Fruit fly (Drosophila melanogaster) whole organism, embryonic: ENCODE measurements around the gene Vdup1.

Experiments used
- CG10462 ChIP-seq: fragments of 200-800 bp; sonication (Bioruptor generic); optimal IDR thresholded peaks from 2 replicates; lab custom pipeline; 2016; ENCODE audit warnings: missing biosample characterization, missing genetic modification characterization
- CG10543 ChIP-seq: fragments of 200-800 bp; sonication (Bioruptor generic); optimal IDR thresholded peaks from 3 replicates; lab custom pipeline; 2017; ENCODE audit warnings: missing biosample characterization, mild to moderate bottlenecking, missing genetic modification characterization, moderate library complexity
- CG12659 ChIP-seq: fragments of 200-800 bp; sonication (Bioruptor generic); optimal IDR thresholded peaks from 3 replicates; lab custom pipeline; 2017; ENCODE audit warnings: mild to moderate bottlenecking, missing biosample characterization, missing genetic modification reagents, missing genetic modification characterization
- CG13424 ChIP-seq: fragments of 200-800 bp; sonication (Bioruptor generic); optimal IDR thresholded peaks from 2 replicates; lab custom pipeline; 2019; ENCODE audit warnings: missing biosample characterization, mild to moderate bottlenecking, missing genetic modification characterization, moderate library complexity
- CG14441 ChIP-seq: fragments of 200-800 bp; sonication (Bioruptor generic); IDR thresholded peaks from 2 replicates; pipeline ENCODE4 v1.3.6; 2022; ENCODE audit warnings: missing biosample characterization, missing genetic modification characterization
- CG14710 ChIP-seq: fragments of 200-800 bp; sonication (Bioruptor generic); optimal IDR thresholded peaks from 3 replicates; lab custom pipeline; 2019; ENCODE audit warnings: missing biosample characterization, mild to moderate bottlenecking, missing genetic modification characterization, moderate library complexity
- CG14965 ChIP-seq: fragments of 200-800 bp; sonication (Bioruptor generic); optimal IDR thresholded peaks from 2 replicates; lab custom pipeline; 2016; ENCODE audit warnings: missing biosample characterization, missing genetic modification characterization, borderline replicate concordance
- CG15601 ChIP-seq: fragments of 200-800 bp; sonication (Bioruptor generic); optimal IDR thresholded peaks from 3 replicates; lab custom pipeline; 2019; ENCODE audit warnings: missing biosample characterization, mild to moderate bottlenecking, missing genetic modification characterization, moderate library complexity
- CG16779 ChIP-seq: fragments of 200-800 bp; sonication (Bioruptor generic); IDR thresholded peaks from 2 replicates; pipeline ENCODE4 v1.3.6; 2022; ENCODE audit warnings: missing biosample characterization, missing genetic modification characterization
- CG17186 ChIP-seq: fragments of 200-800 bp; sonication (Bioruptor generic); optimal IDR thresholded peaks from 3 replicates; lab custom pipeline; 2017; ENCODE audit warnings: missing biosample characterization, missing genetic modification reagents, missing genetic modification characterization
- CG17612 ChIP-seq: fragments of 200-800 bp; sonication (Bioruptor generic); IDR thresholded peaks from 2 replicates; pipeline ENCODE4 v1.3.6; 2022; ENCODE audit warnings: missing biosample characterization, missing genetic modification characterization
- CG17829 ChIP-seq: fragments of 200-800 bp; optimal IDR thresholded peaks from 2 replicates; lab custom pipeline; 2019; ENCODE audit warnings: missing biosample characterization, mild to moderate bottlenecking, missing genetic modification characterization, moderate library complexity
- CG18764 ChIP-seq: fragments of 200-800 bp; sonication (Bioruptor generic); optimal IDR thresholded peaks from 3 replicates; lab custom pipeline; 2016; ENCODE audit warnings: missing biosample characterization, missing genetic modification characterization
- CG2678 ChIP-seq: fragments of 200-800 bp; sonication (Bioruptor generic); optimal IDR thresholded peaks from 3 replicates; lab custom pipeline; 2019; ENCODE audit warnings: missing biosample characterization, mild to moderate bottlenecking, missing genetic modification characterization, moderate library complexity
- CG33557 ChIP-seq: fragments of 200-800 bp; sonication (Bioruptor generic); optimal IDR thresholded peaks from 2 replicates; lab custom pipeline; 2019; ENCODE audit warnings: missing biosample characterization, mild to moderate bottlenecking, missing genetic modification characterization, moderate library complexity
- CG3847 ChIP-seq: fragments of 200-800 bp; sonication (Bioruptor generic); IDR thresholded peaks from 2 replicates; pipeline ENCODE4 v1.3.6; 2022; ENCODE audit warnings: missing biosample characterization, missing genetic modification characterization
- CG4404 ChIP-seq: fragments of 200-800 bp; sonication (Bioruptor generic); IDR thresholded peaks from 2 replicates; pipeline ENCODE4 v1.3.6; 2022; ENCODE audit warnings: missing biosample characterization, missing genetic modification characterization
- CG6254 ChIP-seq: fragments of 200-800 bp; sonication (Bioruptor generic); optimal IDR thresholded peaks from 3 replicates; lab custom pipeline; 2017; ENCODE audit warnings: mild to moderate bottlenecking, missing biosample characterization, missing genetic modification reagents, missing genetic modification characterization
- CG6683 ChIP-seq: fragments of 200-800 bp; sonication (Bioruptor generic); optimal IDR thresholded peaks from 2 replicates; lab custom pipeline; 2017; ENCODE audit warnings: missing biosample characterization, mild to moderate bottlenecking, missing genetic modification characterization, missing genetic modification reagents
- CG7786 ChIP-seq: fragments of 200-800 bp; sonication (Bioruptor generic); optimal IDR thresholded peaks from 2 replicates; lab custom pipeline; 2016; ENCODE audit warnings: missing biosample characterization, missing genetic modification characterization
- CG7963 ChIP-seq: fragments of 200-800 bp; sonication (Bioruptor generic); IDR thresholded peaks from 3 replicates; pipeline ENCODE4 v1.3.6; 2022; ENCODE audit warnings: missing biosample characterization, missing genetic modification characterization; ENCODE audit not compliant: partially characterized antibody
- CG8281 ChIP-seq: fragments of 200-800 bp; sonication (Bioruptor generic); optimal IDR thresholded peaks from 2 replicates; lab custom pipeline; 2018; ENCODE audit warnings: missing biosample characterization, mild to moderate bottlenecking, missing genetic modification characterization, moderate library complexity
- D19B ChIP-seq: fragments of 200-800 bp; sonication (Bioruptor generic); optimal IDR thresholded peaks from 2 replicates; lab custom pipeline; 2017; ENCODE audit warnings: missing biosample characterization, mild to moderate bottlenecking, missing genetic modification characterization
- Elba2 ChIP-seq: fragments of 200-800 bp; sonication (Bioruptor generic); optimal IDR thresholded peaks from 3 replicates; lab custom pipeline; 2016; ENCODE audit warnings: missing biosample characterization, missing genetic modification characterization
- HLHmδ ChIP-seq: fragments of 200-800 bp; sonication (Bioruptor generic); optimal IDR thresholded peaks from 2 replicates; lab custom pipeline; 2018; ENCODE audit warnings: missing biosample characterization, mild to moderate bottlenecking, missing genetic modification characterization, moderate library complexity
- Hmr ChIP-seq: fragments of 200-800 bp; sonication (Bioruptor generic); optimal IDR thresholded peaks from 3 replicates; lab custom pipeline; 2017; ENCODE audit warnings: mild to moderate bottlenecking, missing biosample characterization, missing genetic modification reagents, missing genetic modification characterization
- Hsf ChIP-seq: fragments of 200-800 bp; sonication (Bioruptor generic); optimal IDR thresholded peaks from 3 replicates; lab custom pipeline; 2016; ENCODE audit warnings: missing biosample characterization, missing genetic modification characterization
- Lim3 ChIP-seq: fragments of 200-800 bp; sonication (Bioruptor generic); IDR thresholded peaks from 2 replicates; pipeline ENCODE4 v1.3.6; 2022; ENCODE audit warnings: missing biosample characterization, missing genetic modification characterization
- MESR4 ChIP-seq: fragments of 200-800 bp; sonication (Bioruptor generic); optimal IDR thresholded peaks from 2 replicates; lab custom pipeline; 2018; ENCODE audit warnings: missing biosample characterization, mild to moderate bottlenecking, missing genetic modification characterization, moderate library complexity
- Nf-YB ChIP-seq: fragments of 200-800 bp; sonication (Bioruptor generic); optimal IDR thresholded peaks from 3 replicates; lab custom pipeline; 2019; ENCODE audit warnings: missing biosample characterization, mild to moderate bottlenecking, missing genetic modification characterization, moderate library complexity
- bab2 ChIP-seq: fragments of 200-800 bp; sonication (Bioruptor generic); optimal IDR thresholded peaks from 2 replicates; lab custom pipeline; 2016; ENCODE audit warnings: missing biosample characterization, missing genetic modification characterization
- ci ChIP-seq: fragments of 200-800 bp; sonication (Bioruptor generic); IDR thresholded peaks from 3 replicates; pipeline ENCODE4 v1.3.6; 2022; ENCODE audit warnings: missing biosample characterization, missing genetic modification characterization
- da ChIP-seq: fragments of 200-800 bp; sonication (Bioruptor generic); optimal IDR thresholded peaks from 2 replicates; lab custom pipeline; 2016; ENCODE audit warnings: missing biosample characterization, missing genetic modification characterization
- dimm ChIP-seq: fragments of 200-800 bp; sonication (Bioruptor generic); IDR thresholded peaks from 2 replicates; pipeline ENCODE4 v1.3.6; 2022; ENCODE audit warnings: missing biosample characterization, missing genetic modification characterization
- dmrt99B ChIP-seq: fragments of 200-800 bp; sonication (Bioruptor generic); optimal IDR thresholded peaks from 2 replicates; lab custom pipeline; 2018; ENCODE audit warnings: missing biosample characterization, mild to moderate bottlenecking, missing genetic modification characterization, moderate library complexity
- ems ChIP-seq: fragments of 200-800 bp; sonication (Bioruptor generic); optimal IDR thresholded peaks from 3 replicates; lab custom pipeline; 2016; ENCODE audit warnings: missing biosample characterization, missing genetic modification characterization
- eve ChIP-seq, 2 experiments: fragments of >200 bp; optimal IDR thresholded peaks; 2 replicates each; lab custom pipeline; 2017; ENCODE audit warnings: missing biosample characterization in 2 of 2, missing genetic modification characterization in 2 of 2
- ham ChIP-seq: fragments of 200-800 bp; sonication (Bioruptor generic); IDR thresholded peaks from 2 replicates; pipeline ENCODE4 v1.3.6; 2022; ENCODE audit warnings: missing biosample characterization, missing genetic modification characterization
- ken ChIP-seq: fragments of 200-800 bp; sonication (Bioruptor generic); IDR thresholded peaks from 3 replicates; pipeline ENCODE4 v1.3.6; 2022; ENCODE audit warnings: missing biosample characterization, missing genetic modification characterization
- klu ChIP-seq: fragments of 200-800 bp; sonication (Bioruptor generic); IDR thresholded peaks from 2 replicates; pipeline ENCODE4 v1.3.6; 2022; ENCODE audit warnings: missing biosample characterization, missing genetic modification characterization
- knrl ChIP-seq: fragments of 200-800 bp; sonication (Bioruptor generic); IDR thresholded peaks from 3 replicates; pipeline ENCODE4 v1.3.6; 2022; ENCODE audit warnings: missing biosample characterization, missing genetic modification characterization; ENCODE audit not compliant: partially characterized antibody
- lab ChIP-seq: fragments of 200-800 bp; sonication (Bioruptor generic); optimal IDR thresholded peaks from 3 replicates; lab custom pipeline; 2017; ENCODE audit warnings: missing biosample characterization, missing genetic modification characterization, mild to moderate bottlenecking, moderate library complexity, missing genetic modification reagents
- otp ChIP-seq: fragments of 200-800 bp; sonication (Bioruptor generic); IDR thresholded peaks from 3 replicates; pipeline ENCODE4, ENCODE4 v1.3.6; 2022; ENCODE audit warnings: missing biosample characterization, missing genetic modification characterization
- sens-2 ChIP-seq: fragments of 200-800 bp; sonication (Bioruptor generic); IDR thresholded peaks from 2 replicates; pipeline ENCODE4 v1.3.6; 2022; ENCODE audit warnings: missing biosample characterization, missing genetic modification characterization
- sisA ChIP-seq: fragments of 200-800 bp; sonication (Bioruptor generic); IDR thresholded peaks from 2 replicates; pipeline ENCODE4 v1.3.6; 2022; ENCODE audit warnings: missing biosample characterization, missing genetic modification characterization
- stwl ChIP-seq: fragments of 200-800 bp; sonication (Bioruptor generic); optimal IDR thresholded peaks from 3 replicates; lab custom pipeline; 2018; ENCODE audit warnings: missing biosample characterization, mild to moderate bottlenecking, missing genetic modification characterization, moderate library complexity
- tap ChIP-seq: fragments of 200-800 bp; optimal IDR thresholded peaks from 3 replicates; lab custom pipeline; 2019; ENCODE audit warnings: missing biosample characterization, mild to moderate bottlenecking, missing genetic modification characterization, moderate library complexity
- zen ChIP-seq: fragments of 200-800 bp; sonication (Bioruptor generic); optimal IDR thresholded peaks from 3 replicates; lab custom pipeline; 2018; ENCODE audit warnings: missing biosample characterization, mild to moderate bottlenecking, missing genetic modification characterization, moderate library complexity

The Vdup1 gene

DNA sequence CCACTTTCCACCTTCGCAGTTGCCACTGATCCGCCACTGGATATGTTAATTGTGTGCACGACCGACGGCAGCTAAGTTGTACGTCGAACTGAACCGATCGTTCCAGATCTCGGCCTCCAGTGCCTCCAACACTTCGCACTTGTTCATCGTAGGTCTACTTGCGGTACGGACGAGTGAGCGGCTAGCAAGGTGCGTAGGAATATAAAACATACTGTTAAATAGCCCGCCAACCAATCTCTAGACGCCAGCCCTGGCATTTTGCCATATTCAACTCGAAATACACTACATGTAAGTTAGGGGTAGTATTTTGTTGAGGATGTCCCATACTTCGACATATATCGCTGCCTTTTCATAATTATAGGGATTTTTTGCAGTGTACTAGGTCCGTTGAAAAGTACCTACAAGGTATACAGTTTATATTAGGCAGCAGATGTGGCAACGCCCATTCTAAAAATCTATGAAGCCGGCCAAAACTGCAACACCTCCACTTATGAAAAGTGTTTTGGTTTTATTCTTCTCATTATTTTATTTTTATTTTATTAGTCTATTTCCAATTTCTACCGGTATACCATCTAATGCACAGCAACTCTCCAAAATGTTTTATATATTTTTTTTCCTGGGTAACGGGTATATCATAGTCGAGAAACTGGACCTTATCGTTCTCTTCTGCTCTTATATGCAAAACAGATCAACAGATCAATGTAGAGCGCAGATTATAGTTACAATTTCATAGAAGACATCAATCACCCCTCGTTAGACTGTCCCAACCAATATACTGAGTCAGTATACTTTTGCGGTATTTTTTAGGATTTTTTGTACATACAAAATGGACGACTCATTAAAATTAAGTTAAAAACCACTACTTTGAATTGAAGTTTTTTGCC, 44.5 kb upstream of the Vdup1 start, which contains the start of the genes pyx and CG33229 (continued):
- peak; percentile 83 for TF ChIP-seq CG7786 (GFP tag; lab: Kevin White, UChicago)
- TF ChIP-seq CG14441 (GFP tag; lab: Robert Waterston, UW): peak; percentile 82
- TF ChIP-seq eve (GFP tag; optimal IDR thresholded peaks at IDR 0.05; lab: Kevin White, UChicago): no peak
- TF ChIP-seq CG3847 (GFP tag; lab: Robert Waterston, UW): peak; percentile 87
- TF ChIP-seq ham (GFP tag; lab: Robert Waterston, UW): peak; percentile 18; the same call in 1 of the 2 replicates
- peak; percentile 81 for TF ChIP-seq dmrt99B (tag; lab: Kevin White, UChicago)
- peak; percentile 38; the same call in 1 of the 2 replicates for TF ChIP-seq dimm (GFP tag; lab: Robert Waterston, UW)
- peak; percentile 61 for TF ChIP-seq Nf-YB (GFP tag; lab: Kevin White, UChicago)
- peak; percentile 77 for TF ChIP-seq zen (tag; lab: Kevin White, UChicago)
- TF ChIP-seq sisA (GFP tag; lab: Robert Waterston, UW): peak; percentile 79
- TF ChIP-seq CG15601 (tag; lab: Kevin White, UChicago): peak; percentile 70
- TF ChIP-seq HLHmδ: no peak
- peak; percentile 71 for TF ChIP-seq CG17829 (tag; lab: Kevin White, UChicago)
- peak; percentile 71; the same call in 1 of the 2 replicates for TF ChIP-seq klu
- TF ChIP-seq ci (GFP tag; lab: Robert Waterston, UW): peak; percentile 64
- peak; percentile 92 for TF ChIP-seq CG2678 (tag; lab: Kevin White, UChicago)
- TF ChIP-seq CG6254: peak; percentile 33
- peak; percentile 94 for TF ChIP-seq Hsf
- TF ChIP-seq ken (GFP tag; lab: Robert Waterston, UW): peak; percentile 62
- peak; percentile 77 for TF ChIP-seq CG14710 (tag; lab: Kevin White, UChicago)
- peak; percentile 61 for TF ChIP-seq da (GFP tag; lab: Kevin White, UChicago)
- peak; percentile 37 for TF ChIP-seq CG17186
- peak; percentile 85 for TF ChIP-seq CG16779 (GFP tag; lab: Robert Waterston, UW)
- TF ChIP-seq CG12659: peak; percentile 89
- peak; percentile 77 for TF ChIP-seq ems
- TF ChIP-seq Hmr (GFP tag; lab: Kevin White, UChicago): peak; percentile 80
- TF ChIP-seq Lim3 (GFP tag; lab: Robert Waterston, UW): no peak; the same call in 1 of the 2 replicates
- TF ChIP-seq CG7963 (GFP tag; lab: Robert Waterston, UW): no peak
- TF ChIP-seq MESR4 (GFP tag; lab: Kevin White, UChicago): no peak
- peak; percentile 80 for TF ChIP-seq CG4404
- TF ChIP-seq CG8281 (tag; lab: Kevin White, UChicago): peak; percentile 69
- TF ChIP-seq CG14965: no peak
- peak; percentile 84 for TF ChIP-seq CG10543 (GFP tag; lab: Kevin White, UChicago)
- peak; percentile 78 for TF ChIP-seq D19B (GFP tag; lab: Kevin White, UChicago)
- peak; percentile 77 for TF ChIP-seq CG18764
- TF ChIP-seq CG6683: peak; percentile 13
- peak; percentile 41 for TF ChIP-seq CG33557 (GFP tag; lab: Kevin White, UChicago)
- TF ChIP-seq Elba2 (GFP tag; lab: Kevin White, UChicago): no peak
- no peak for TF ChIP-seq otp (GFP tag; lab: Robert Waterston, UW)
- peak; percentile 62 for TF ChIP-seq tap (tag; lab: Kevin White, UChicago)
- peak; percentile 60 for TF ChIP-seq sens-2 (GFP tag; lab: Robert Waterston, UW)
- TF ChIP-seq CG17612 (GFP tag; lab: Robert Waterston, UW): peak; percentile 50
- TF ChIP-seq CG13424: peak; percentile 87
- TF ChIP-seq CG10462: peak; percentile 47
- peak; percentile 84 for TF ChIP-seq lab (GFP tag; lab: Kevin White, UChicago)
- peak; percentile 2 for TF ChIP-seq stwl (tag; lab: Kevin White, UChicago)
- peak; percentile 87 for TF ChIP-seq bab2
- TF ChIP-seq knrl: no peak
